Fruit fly (Drosophila melanogaster): Measurements from ENCODE around the gene Atg8a.

The Atg8a gene

DNA sequence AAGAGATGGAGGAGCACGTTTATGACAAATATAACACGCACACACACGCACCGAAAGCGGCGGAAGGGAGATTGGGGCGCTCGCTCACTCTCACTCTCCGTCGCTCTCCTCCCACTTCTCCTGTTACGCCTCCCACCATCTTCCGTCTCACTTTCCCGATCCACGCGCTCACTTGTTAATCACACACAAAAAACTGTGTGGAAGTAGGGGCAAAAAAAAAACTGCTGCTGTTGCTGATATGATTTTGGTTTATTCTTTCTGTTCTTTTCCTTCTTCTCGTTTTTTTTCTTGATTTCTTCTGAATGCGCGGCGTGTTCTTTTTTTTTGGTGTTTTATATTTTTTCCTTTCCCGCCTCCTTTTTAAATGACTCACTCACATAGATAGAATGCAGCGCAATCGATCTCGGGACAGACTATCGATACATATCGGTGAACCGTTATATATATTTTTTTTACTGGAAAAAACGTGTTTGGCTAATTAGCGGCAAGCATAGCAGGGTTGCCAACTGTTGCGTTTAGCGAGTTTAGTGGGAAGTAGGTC, 37.6 kb upstream of the Atg8a start (continued):
- TF ChIP-seq CG34406 (GFP tag; optimal IDR thresholded peaks at IDR 0.05), result peak; percentile 70
- peak; percentile 11 for TF ChIP-seq dac (GFP tag; optimal IDR thresholded peaks at IDR 0.05)
- peak; percentile 79 for TF ChIP-seq Eip78C (GFP tag)
- TF ChIP-seq Hr4 (GFP tag; optimal IDR thresholded peaks at IDR 0.05), result peak; percentile 17
- TF ChIP-seq CG10631 (GFP tag; optimal IDR thresholded peaks at IDR 0.05), result peak; percentile 11
- peak; percentile 2 for TF ChIP-seq acj6 (GFP tag; optimal IDR thresholded peaks at IDR 0.05)
- peak; percentile 39 for TF ChIP-seq fkh (GFP tag; optimal IDR thresholded peaks at IDR 0.05)
- TF ChIP-seq Lpt (GFP tag; optimal IDR thresholded peaks at IDR 0.05), result peak; percentile 25
- peak; percentile 90 for TF ChIP-seq CG6808 (GFP tag; optimal IDR thresholded peaks at IDR 0.05)
- TF ChIP-seq CG6276 (GFP tag; optimal IDR thresholded peaks at IDR 0.05), result peak; percentile 76
- no peak for TF ChIP-seq CG31627 (GFP tag; optimal IDR thresholded peaks at IDR 0.05)
- TF ChIP-seq CG16779 (tag; optimal IDR thresholded peaks at IDR 0.05), result peak; percentile 83
- peak; percentile 68 for TF ChIP-seq Ets96B (tag; optimal IDR thresholded peaks at IDR 0.05)

DNA sequence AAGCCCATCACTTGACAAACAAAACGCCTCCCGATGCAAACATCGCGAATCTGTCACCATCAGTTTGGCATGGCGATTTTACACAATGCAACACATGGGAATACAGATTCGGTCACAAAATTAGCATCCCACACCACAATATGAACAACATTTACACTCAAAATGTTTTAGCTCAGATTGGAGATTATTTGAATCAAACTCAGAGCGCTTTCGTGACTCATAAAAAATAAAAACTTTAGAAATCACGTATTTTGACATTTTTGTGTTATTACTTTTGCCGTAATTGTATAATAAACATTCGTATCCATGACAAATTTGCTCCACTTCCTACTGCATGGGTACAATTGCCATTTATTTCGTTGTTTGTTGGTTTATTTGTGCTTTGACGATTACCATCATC, 35.9 kb upstream of the Atg8a start:
- TF ChIP-seq Hr39 (GFP tag; optimal IDR thresholded peaks at IDR 0.05) (peak; percentile 46), topi (GFP tag; optimal IDR thresholded peaks at IDR 0.05) (peak; percentile 14), fd59A (GFP tag; optimal IDR thresholded peaks at IDR 0.05) (no peak), cyc (GFP tag; optimal IDR thresholded peaks at IDR 0.05) (peak; percentile 30), CG6276 (GFP tag; optimal IDR thresholded peaks at IDR 0.05) (no peak), CG15336 (GFP tag; IDR thresholded peaks at IDR 0.05) (peak; percentile 47), Smox (GFP tag; optimal IDR thresholded peaks at IDR 0.05) (peak; percentile 19), Met (GFP tag; optimal IDR thresholded peaks at IDR 0.05) (peak; percentile 35), CG10669 (GFP tag; optimal IDR thresholded peaks at IDR 0.05) (peak; percentile 0), eg (GFP tag; IDR thresholded peaks at IDR 0.05) (peak; percentile 49; the same call in 1 of the 3 replicates), ss (GFP tag; optimal IDR thresholded peaks at IDR 0.05) (no peak), net (GFP tag; optimal IDR thresholded peaks at IDR 0.05) (peak; percentile 36), salr (GFP tag; optimal IDR thresholded peaks at IDR 0.05) (no peak), fkh (GFP tag; optimal IDR thresholded peaks at IDR 0.05) (no peak), CG11762 (GFP tag; optimal IDR thresholded peaks at IDR 0.05; ENCODE audit: insufficient read depth) (no peak), Eip93F (GFP tag; optimal IDR thresholded peaks at IDR 0.05) (no peak), CG31627 (GFP tag; optimal IDR thresholded peaks at IDR 0.05) (peak; percentile 27), CG3919 (GFP tag; optimal IDR thresholded peaks at IDR 0.05) (no peak), spab (GFP tag; optimal IDR thresholded peaks at IDR 0.05) (no peak), CG8632 (GFP tag; optimal IDR thresholded peaks at IDR 0.05) (no peak), Sox14 (GFP tag; optimal IDR thresholded peaks at IDR 0.05) (peak; percentile 15), CG7368 (GFP tag; optimal IDR thresholded peaks at IDR 0.05) (no peak), CG6163 (GFP tag; IDR thresholded peaks at IDR 0.05) (peak; percentile 64; the same call in 2 of the 3 replicates), CG32006 (GFP tag; optimal IDR thresholded peaks at IDR 0.05) (peak; percentile 13), Hr38 (GFP tag; optimal IDR thresholded peaks at IDR 0.05) (no peak), Sox102F (GFP tag; optimal IDR thresholded peaks at IDR 0.05) (peak; percentile 8), Gug (GFP tag; IDR thresholded peaks at IDR 0.05) (no peak), Eip78C (GFP tag) (peak; percentile 51), acj6 (GFP tag; optimal IDR thresholded peaks at IDR 0.05) (peak; percentile 28), Sox15 (GFP tag; optimal IDR thresholded peaks at IDR 0.05) (no peak), pdm3 (GFP tag; optimal IDR thresholded peaks at IDR 0.05) (peak; percentile 24), OdsH (GFP tag; optimal IDR thresholded peaks at IDR 0.05) (peak; percentile 5), lz (GFP tag; optimal IDR thresholded peaks at IDR 0.05) (peak; percentile 2), Hr4 (GFP tag; optimal IDR thresholded peaks at IDR 0.05) (peak; percentile 48), svp (GFP tag) (peak; percentile 65), esn (GFP tag; optimal IDR thresholded peaks at IDR 0.05) (peak; percentile 37), achi (GFP tag; optimal IDR thresholded peaks at IDR 0.05) (peak; percentile 4)
